Worm (Caenorhabditis elegans) whole organism, early embryonic: Measurements from ENCODE around the gene hda-2.

ENCODE experiments used
- B0310.2 ChIP-seq: sonication (generic microtip); optimal IDR thresholded peaks from 2 replicates; lab custom pipeline; 2016; ENCODE audit warnings: mild to moderate bottlenecking, missing genetic modification characterization, missing compliant biosample characterization
- F13C5.2 ChIP-seq: sonication (generic microtip); optimal IDR thresholded peaks from 2 replicates; lab custom pipeline; 2017; ENCODE audit warnings: mild to moderate bottlenecking, missing genetic modification characterization, inconsistent platforms, missing compliant biosample characterization
- aly-1 ChIP-seq: sonication (generic microtip); optimal IDR thresholded peaks from 2 replicates; lab custom pipeline; 2016; ENCODE audit warnings: missing genetic modification characterization, missing compliant biosample characterization
- ama-1 ChIP-seq: fragments of 150-350 bp; optimal IDR thresholded peaks from 2 replicates; lab custom pipeline; 2014
- ceh-13 ChIP-seq: fragments of 200-800 bp; sonication (Bioruptor generic); optimal IDR thresholded peaks from 2 replicates; lab custom pipeline; 2018; ENCODE audit warnings: mild to moderate bottlenecking, missing genetic modification characterization, missing compliant biosample characterization
- ceh-36 ChIP-seq: sonication (generic microtip); optimal IDR thresholded peaks from 2 replicates; lab custom pipeline; 2016; ENCODE audit warnings: missing genetic modification characterization, inconsistent platforms, missing compliant biosample characterization
- ets-7 ChIP-seq: sonication (generic microtip); optimal IDR thresholded peaks from 2 replicates; lab custom pipeline; 2016; ENCODE audit warnings: missing genotype, missing genetic modification characterization, missing compliant biosample characterization
- flt-1 ChIP-seq: fragments of 200-800 bp; sonication (Bioruptor generic); IDR thresholded peaks from 2 replicates; pipeline ENCODE4 v1.3.6; 2022; ENCODE audit warnings: missing genetic modification characterization, missing compliant biosample characterization
- hmbx-1 ChIP-seq: sonication (generic microtip); optimal IDR thresholded peaks from 2 replicates; lab custom pipeline; 2016; ENCODE audit warnings: mild to moderate bottlenecking, missing genetic modification characterization, missing compliant biosample characterization
- hmg-4 ChIP-seq: fragments of 200-800 bp; sonication (Bioruptor generic); optimal IDR thresholded peaks from 2 replicates; lab custom pipeline; 2018; ENCODE audit warnings: mild to moderate bottlenecking, missing genetic modification characterization, missing compliant biosample characterization
- hnd-1 ChIP-seq: sonication (generic microtip); optimal IDR thresholded peaks from 2 replicates; lab custom pipeline; 2016; ENCODE audit warnings: missing genetic modification characterization, missing compliant biosample characterization
- pes-1 ChIP-seq: fragments of 200-800 bp; sonication (Bioruptor generic); IDR thresholded peaks from 2 replicates; pipeline ENCODE4 v1.3.6; 2022; ENCODE audit warnings: missing genetic modification reagents, missing genetic modification characterization, missing compliant biosample characterization
- scrt-1 ChIP-seq: fragments of 200-800 bp; sonication (Bioruptor generic); IDR thresholded peaks from 2 replicates; pipeline ENCODE4 v1.3.6; 2022; ENCODE audit warnings: missing genetic modification characterization, missing compliant biosample characterization
- sea-1 ChIP-seq: fragments of 200-800 bp; sonication (Bioruptor generic); conservative IDR thresholded peaks from 2 replicates; pipeline ENCODE4 v1.3.6; 2022; ENCODE audit warnings: missing genetic modification characterization, missing compliant biosample characterization
- tbx-11 ChIP-seq: fragments of 200-800 bp; sonication (Bioruptor generic); IDR thresholded peaks from 2 replicates; pipeline ENCODE4 v1.3.6; 2022; ENCODE audit warnings: missing genetic modification characterization, missing compliant biosample characterization
- tbx-37 ChIP-seq: fragments of 200-800 bp; sonication (Bioruptor generic); conservative IDR thresholded peaks from 2 replicates; pipeline ENCODE4 v1.3.6; 2022; ENCODE audit warnings: missing genetic modification reagents, missing genetic modification characterization, missing compliant biosample characterization
- tra-4 ChIP-seq: sonication (generic microtip); optimal IDR thresholded peaks from 2 replicates; lab custom pipeline; 2017; ENCODE audit warnings: missing genetic modification characterization, missing compliant biosample characterization

Gene hda-2

DNA sequence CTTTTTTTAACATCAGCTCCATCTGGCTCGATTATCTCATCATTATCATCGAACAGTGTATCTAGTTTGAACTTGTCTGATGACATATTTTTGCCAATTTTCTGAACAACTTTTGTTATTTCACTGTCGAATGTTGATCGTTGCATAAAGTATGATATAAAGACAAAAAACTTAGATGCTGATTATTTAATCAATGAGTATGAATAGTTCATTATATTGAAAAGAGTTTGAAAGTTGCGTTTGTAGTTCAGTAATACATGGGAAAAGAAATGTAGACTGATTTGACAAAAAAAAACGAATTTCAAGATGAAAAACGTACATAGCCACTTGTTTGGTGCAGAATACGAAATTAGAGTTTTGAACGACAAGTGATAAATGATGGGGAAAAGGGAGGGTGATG, at the start of gene hda-2:
TSS of gene hda-2 (minus strand) at position 101 of the 400 bp plus-strand sequence.
- TF ChIP-seq aly-1 (tag; lab: Kevin White, UChicago) (no peak), ceh-36 (tag; lab: Kevin White, UChicago) (no peak), ceh-13 (no peak), ama-1 (lab: Kevin White, UChicago) (no peak), B0310.2 (tag; lab: Kevin White, UChicago) (no peak), F13C5.2 (no peak), sea-1 (GFP tag; lab: Robert Waterston, UW) (no peak), tra-4 (tag; lab: Kevin White, UChicago) (no peak), ets-7 (tag; lab: Kevin White, UChicago) (no peak), scrt-1 (GFP tag; lab: Robert Waterston, UW) (no peak), hnd-1 (tag; lab: Kevin White, UChicago) (no peak), flt-1 (GFP tag; lab: Robert Waterston, UW) (no peak), hmbx-1 (tag; lab: Kevin White, UChicago) (no peak)

DNA sequence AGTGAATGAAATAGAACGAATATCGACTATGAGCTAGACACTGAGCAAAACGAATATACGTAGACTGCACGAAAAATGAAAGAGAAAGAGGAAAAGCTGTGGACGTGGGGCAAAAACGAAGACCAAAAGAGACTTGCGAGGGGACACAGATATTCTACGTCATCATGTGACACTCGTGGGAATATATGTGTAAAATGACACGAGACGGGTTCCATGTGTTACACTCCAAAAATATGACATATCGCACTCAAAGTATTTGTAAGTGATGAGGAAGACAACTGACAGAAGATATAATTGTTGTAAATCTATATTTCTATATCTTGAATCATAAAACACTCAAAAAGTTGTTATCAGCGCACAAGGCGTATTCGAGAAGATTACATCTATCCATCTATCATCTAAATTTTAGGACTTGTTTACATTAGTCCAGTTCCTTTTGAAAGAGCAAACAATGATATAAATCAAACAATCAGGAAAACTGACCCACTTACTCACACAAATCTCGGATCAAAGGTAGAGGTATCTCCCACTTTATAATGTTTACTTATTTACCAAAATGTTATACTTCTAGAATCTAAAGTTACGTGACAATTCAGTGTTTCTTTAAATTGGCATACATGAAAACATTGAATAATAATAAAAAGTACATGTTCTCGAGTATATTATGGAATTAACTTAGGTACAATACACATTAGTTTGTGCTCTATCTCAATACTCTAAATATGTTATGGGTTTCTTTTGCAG, 49.6 kb upstream of the hda-2 start:
- TF ChIP-seq ets-7 (tag; lab: Kevin White, UChicago) (no peak), tbx-37 (GFP tag; lab: Robert Waterston, UW) (no peak), aly-1 (tag; lab: Kevin White, UChicago) (no peak)

DNA sequence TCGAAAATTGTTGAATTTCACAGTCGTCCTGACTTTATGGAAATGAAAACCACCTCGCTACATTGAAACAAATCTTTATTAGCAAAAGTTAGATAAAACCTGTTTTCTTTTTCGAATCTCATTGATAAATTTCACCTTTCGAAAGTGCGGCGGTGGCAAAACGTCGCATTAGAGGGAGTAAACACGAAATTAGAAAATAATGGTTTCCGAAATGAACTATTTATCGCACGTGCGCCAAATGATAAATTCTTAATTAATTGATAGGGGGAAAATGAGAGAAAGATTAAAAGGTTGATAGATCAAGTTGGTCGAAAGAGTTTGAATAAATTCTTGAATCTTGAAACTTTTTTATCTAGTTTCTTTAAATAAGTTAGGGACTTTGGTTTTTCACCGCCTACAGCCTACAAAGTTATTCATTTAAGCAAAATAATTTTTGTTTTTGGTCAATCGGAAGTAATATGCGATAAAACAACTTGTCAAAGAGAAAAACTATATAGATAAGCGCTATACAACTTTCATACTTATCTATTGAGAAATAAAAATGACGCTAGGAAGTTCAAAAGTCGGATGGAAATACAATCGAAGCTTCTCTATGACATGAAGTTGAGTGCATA, 48.8 kb upstream of the hda-2 start:
- TF ChIP-seq hnd-1 (tag; lab: Kevin White, UChicago) = no peak

DNA sequence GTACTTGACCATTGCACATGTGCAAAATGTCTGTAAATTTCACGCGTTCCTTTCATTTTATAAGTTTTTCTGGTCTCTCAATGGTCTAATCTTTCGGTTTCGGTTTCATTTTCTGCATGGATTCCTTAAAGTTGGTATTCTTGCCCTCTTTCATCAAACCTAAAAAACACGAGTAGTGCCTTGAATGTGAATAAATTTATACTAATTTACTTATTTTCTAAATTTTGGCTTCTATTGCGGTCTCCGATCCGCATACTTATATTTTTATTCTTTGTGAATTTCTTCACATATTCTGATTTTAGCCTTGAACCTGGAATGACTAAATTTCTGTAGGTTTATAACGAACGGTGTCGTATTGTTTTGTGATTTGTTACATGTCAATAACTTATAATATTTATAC, 43.6 kb upstream of the hda-2 start, which contains the start of gene pdha-1:
TSS of gene pdha-1 (plus strand) at position 301 of the 400 bp plus-strand sequence.
- no peak for TF ChIP-seq tbx-37 (GFP tag; lab: Robert Waterston, UW)
- no peak for TF ChIP-seq ceh-36 (tag; lab: Kevin White, UChicago)
- TF ChIP-seq tra-4 (tag; lab: Kevin White, UChicago) = no peak
- TF ChIP-seq pes-1 = no peak
- no peak for TF ChIP-seq B0310.2 (tag; lab: Kevin White, UChicago)
- no peak for TF ChIP-seq hnd-1 (tag; lab: Kevin White, UChicago)
- no peak for TF ChIP-seq F13C5.2
- no peak for TF ChIP-seq ets-7 (tag; lab: Kevin White, UChicago)
- no peak for TF ChIP-seq flt-1 (GFP tag; lab: Robert Waterston, UW)
- TF ChIP-seq hmg-4 (GFP tag; lab: Kevin White, UChicago) = no peak
- TF ChIP-seq ceh-13 = no peak
- no peak for TF ChIP-seq aly-1 (tag; lab: Kevin White, UChicago)
- no peak for TF ChIP-seq sea-1 (GFP tag; lab: Robert Waterston, UW)
- no peak for TF ChIP-seq scrt-1 (GFP tag; lab: Robert Waterston, UW)
- no peak for TF ChIP-seq tbx-11 (GFP tag; lab: Robert Waterston, UW)
- TF ChIP-seq hmbx-1 (tag; lab: Kevin White, UChicago) = no peak
- no peak for TF ChIP-seq ama-1 (lab: Kevin White, UChicago)

DNA sequence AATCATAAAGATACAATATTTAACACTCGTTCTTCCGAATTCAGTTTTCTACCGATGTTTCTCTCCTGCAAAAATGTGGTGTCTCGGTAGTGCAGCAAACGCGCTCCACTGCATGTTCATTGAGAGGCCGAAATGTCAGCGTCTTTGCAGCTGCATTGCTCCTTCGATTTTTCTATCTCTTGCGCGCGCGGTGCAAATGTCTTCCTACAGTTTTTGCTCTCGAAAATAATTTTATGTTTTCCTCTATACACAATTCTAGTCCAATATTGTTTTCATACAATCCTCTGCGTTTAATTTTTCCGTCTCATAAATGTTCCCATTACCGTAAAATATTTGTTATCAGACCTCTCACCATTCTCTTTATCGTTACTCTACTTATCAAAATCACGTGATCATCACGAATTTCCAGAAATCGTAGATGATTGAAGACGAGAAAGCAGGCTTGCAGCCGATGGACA, 40.0 kb upstream of the hda-2 start, which contains the start of gene ufd-2:
TSS of gene ufd-2 (plus strand) at position 408 of the 458 bp plus-strand sequence.
- TF ChIP-seq ets-7 (tag; lab: Kevin White, UChicago) (peak; percentile 14), hmbx-1 (tag; lab: Kevin White, UChicago) (no peak), ceh-13 (no peak), flt-1 (GFP tag; lab: Robert Waterston, UW) (no peak), scrt-1 (GFP tag; lab: Robert Waterston, UW) (0 out of 2 replicates have a peak, but pooled peaks have one; percentile 23)

DNA sequence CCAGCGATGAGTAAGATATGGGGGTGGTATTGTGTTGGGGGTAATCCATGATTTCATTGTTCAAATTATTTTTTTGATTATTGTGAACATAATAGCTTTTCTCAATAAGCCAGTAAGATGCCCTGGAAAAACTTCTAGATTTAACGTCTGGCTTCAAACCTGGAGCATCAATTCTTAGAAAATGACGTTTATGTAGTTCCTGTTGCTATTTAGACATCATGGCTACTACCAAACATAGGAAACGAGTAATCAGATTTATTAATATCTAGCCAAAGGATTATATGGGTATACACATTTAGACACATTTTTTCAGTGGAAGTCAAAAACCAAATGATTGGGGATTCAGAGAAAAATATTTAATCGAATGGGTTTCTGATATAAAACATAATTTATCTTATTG, 37.2 kb upstream of the hda-2 start:
- TF ChIP-seq pes-1 = no peak

DNA sequence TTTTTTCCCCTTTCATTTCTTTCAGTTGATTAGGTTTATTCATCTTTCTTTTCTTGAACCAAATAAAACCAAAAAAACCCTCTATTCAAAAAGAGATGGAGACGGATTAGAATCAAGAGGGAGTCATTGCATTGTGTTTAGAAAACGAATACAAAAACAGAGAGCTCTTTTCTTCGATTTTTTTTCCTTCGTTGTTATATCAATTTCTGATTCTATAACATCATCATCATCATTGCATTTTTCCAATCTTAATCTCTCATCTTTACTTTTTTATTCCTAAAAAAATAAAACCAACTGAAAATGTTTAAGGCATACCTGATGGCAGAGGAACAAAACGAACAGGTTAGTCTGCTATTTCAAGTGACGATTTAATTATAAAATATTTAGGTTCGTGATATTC, 36.4 kb upstream of the hda-2 start, which contains the start of gene T05H10.8:
TSS of gene T05H10.8 (plus strand) at position 301 of the 400 bp plus-strand sequence.
- TF ChIP-seq ceh-13 (no peak), hnd-1 (tag; lab: Kevin White, UChicago) (no peak), tra-4 (tag; lab: Kevin White, UChicago) (no peak), pes-1 (no peak), aly-1 (tag; lab: Kevin White, UChicago) (no peak), scrt-1 (GFP tag; lab: Robert Waterston, UW) (no peak), hmg-4 (GFP tag; lab: Kevin White, UChicago) (no peak)

DNA sequence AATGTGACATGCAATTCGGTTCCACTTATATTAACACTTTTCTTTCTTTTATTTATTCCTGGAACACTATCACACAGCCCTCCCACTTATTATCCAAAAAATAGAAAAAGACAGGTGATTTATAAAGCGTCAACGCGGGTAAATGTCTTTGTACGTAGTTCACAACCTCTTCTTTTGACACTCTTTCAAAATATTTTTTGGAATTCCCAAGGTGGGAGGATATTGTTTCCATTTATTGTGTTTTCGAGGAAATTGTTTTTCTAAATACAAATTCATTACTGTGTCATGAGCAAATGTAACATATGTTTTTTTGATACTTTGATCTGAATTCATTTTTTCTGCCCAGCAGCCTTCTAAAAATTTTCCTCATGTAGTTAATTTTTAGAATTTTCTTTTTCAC, 35.5 kb upstream of the hda-2 start:
- TF ChIP-seq ets-7 (tag; lab: Kevin White, UChicago) (no peak), flt-1 (GFP tag; lab: Robert Waterston, UW) (no peak), pes-1 (no peak), tra-4 (tag; lab: Kevin White, UChicago) (no peak), scrt-1 (GFP tag; lab: Robert Waterston, UW) (no peak)
